Worm (Caenorhabditis elegans) whole organism, midembryonic: Measurements from ENCODE around the gene EEED8.3.

ENCODE experiments used
- T22C8.4 ChIP-seq: fragments of 200-800 bp; sonication (Bioruptor generic); IDR thresholded peaks from 2 replicates; pipeline ENCODE4 v1.3.6; 2022; ENCODE audit warnings: missing genetic modification characterization, missing compliant biosample characterization
- cog-1 ChIP-seq: sonication (generic microtip); optimal IDR thresholded peaks from 2 replicates; lab custom pipeline; 2016; ENCODE audit warnings: missing genetic modification characterization, missing compliant biosample characterization
- klf-2 ChIP-seq: fragments of 200-800 bp; sonication (Bioruptor generic); conservative IDR thresholded peaks from 2 replicates; pipeline ENCODE4 v1.3.6; 2022; ENCODE audit warnings: missing genetic modification reagents, missing genetic modification characterization, missing compliant biosample characterization
- tab-1 ChIP-seq: fragments of 200-800 bp; sonication (Bioruptor generic); IDR thresholded peaks from 2 replicates; pipeline ENCODE4 v1.3.6; 2022; ENCODE audit warnings: missing genetic modification characterization, missing compliant biosample characterization
- ztf-29 ChIP-seq: fragments of 200-800 bp; sonication (Bioruptor generic); IDR thresholded peaks from 2 replicates; pipeline ENCODE4 v1.3.6; 2022; ENCODE audit warnings: missing genetic modification reagents, missing genetic modification characterization, missing compliant biosample characterization

DNA sequence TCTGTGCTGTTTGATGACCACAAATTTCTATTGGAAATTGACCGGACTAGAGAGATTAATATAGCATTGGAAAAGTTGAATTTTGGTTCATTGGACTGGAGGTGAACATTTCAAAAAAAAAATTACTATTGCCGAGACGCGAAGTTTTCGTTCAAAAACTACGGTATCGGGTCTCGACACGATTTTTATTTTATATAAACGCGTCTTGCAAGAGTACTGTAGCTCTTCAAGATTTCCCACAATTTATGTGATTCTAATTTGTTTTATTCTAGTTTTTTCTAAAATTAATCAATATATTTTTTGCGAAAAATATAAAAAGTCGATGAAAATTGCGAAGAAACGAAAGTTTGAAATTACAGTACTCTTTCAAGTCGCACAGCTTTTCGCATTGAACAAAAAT, 43.4 kb upstream of the EEED8.3 start, which contains the start of gene F09E5.12:
- no peak for TF ChIP-seq ztf-29 (GFP tag; lab: Robert Waterston, UW)
- no peak for TF ChIP-seq T22C8.4 (GFP tag; lab: Robert Waterston, UW)
- TF ChIP-seq klf-2: no peak
- no peak for TF ChIP-seq tab-1 (GFP tag; lab: Robert Waterston, UW)
- TF ChIP-seq cog-1 (tag; lab: Kevin White, UChicago): no peak
